Worm (Caenorhabditis elegans): ENCODE results near the gene nurf-1.

Gene nurf-1

ce11 chrII:14413035-14413525, 22.6 kb downstream of the nurf-1 start, which contains the start of gene exl-1:
Gene exl-1 (minus strand): TSS chrII:14413475.
- no peak for TF ChIP-seq W03F9.2 (tag; optimal IDR thresholded peaks at IDR 0.05)
- TF ChIP-seq dao-5 (tag; optimal IDR thresholded peaks at IDR 0.05) = no peak
- no peak for TF ChIP-seq him-1 (tag; optimal IDR thresholded peaks at IDR 0.05)

ce11 chrII:14413709-14414108, 23.2 kb downstream of the nurf-1 start:
- TF ChIP-seq W03F9.2 (tag; optimal IDR thresholded peaks at IDR 0.05) (no peak), dao-5 (tag; optimal IDR thresholded peaks at IDR 0.05) (no peak), him-1 (tag; optimal IDR thresholded peaks at IDR 0.05) (no peak)

ce11 chrII:14415427-14415826, 24.9 kb downstream of the nurf-1 start:
- no peak for TF ChIP-seq W03F9.2 (tag; optimal IDR thresholded peaks at IDR 0.05)
- TF ChIP-seq dao-5 (tag; optimal IDR thresholded peaks at IDR 0.05) = no peak
- no peak for TF ChIP-seq him-1 (tag; optimal IDR thresholded peaks at IDR 0.05)

- TF ChIP-seq him-1 (tag; optimal IDR thresholded peaks at IDR 0.05) (no peak), W03F9.2 (tag; optimal IDR thresholded peaks at IDR 0.05) (no peak), dao-5 (tag; optimal IDR thresholded peaks at IDR 0.05) (no peak)
These were observed 26.5 kb downstream of the nurf-1 start for ce11 chrII:14416988-14417387.

ce11 chrII:14424791-14425190, 34.3 kb downstream of the nurf-1 start, which contains the start of gene plx-2:
Gene plx-2 (minus strand): TSS chrII:14424891.
- TF ChIP-seq dao-5 (tag; optimal IDR thresholded peaks at IDR 0.05) (no peak), W03F9.2 (tag; optimal IDR thresholded peaks at IDR 0.05) (no peak), him-1 (tag; optimal IDR thresholded peaks at IDR 0.05) (no peak)

- TF ChIP-seq dao-5 (tag; optimal IDR thresholded peaks at IDR 0.05) = no peak
These were observed 37.2 kb downstream of the nurf-1 start for ce11 chrII:14427714-14428113.

ce11 chrII:14428834-14429233, 38.3 kb downstream of the nurf-1 start:
- TF ChIP-seq him-1 (tag; optimal IDR thresholded peaks at IDR 0.05) (no peak), dao-5 (tag; optimal IDR thresholded peaks at IDR 0.05) (no peak), W03F9.2 (tag; optimal IDR thresholded peaks at IDR 0.05) (no peak)

- TF ChIP-seq him-1 (tag; optimal IDR thresholded peaks at IDR 0.05) (no peak), dao-5 (tag; optimal IDR thresholded peaks at IDR 0.05) (no peak), W03F9.2 (tag; optimal IDR thresholded peaks at IDR 0.05) (no peak)
These were observed 41.6 kb downstream of the nurf-1 start for ce11 chrII:14432100-14432499.

- TF ChIP-seq dao-5 (tag; optimal IDR thresholded peaks at IDR 0.05) = no peak
- TF ChIP-seq W03F9.2 (tag; optimal IDR thresholded peaks at IDR 0.05) = no peak
- no peak for TF ChIP-seq him-1 (tag; optimal IDR thresholded peaks at IDR 0.05)
These were observed 43.3 kb downstream of the nurf-1 start for ce11 chrII:14433712-14434352.

ce11 chrII:14437116-14437515, 46.6 kb downstream of the nurf-1 start:
- TF ChIP-seq W03F9.2 (tag; optimal IDR thresholded peaks at IDR 0.05) = no peak
- no peak for TF ChIP-seq him-1 (tag; optimal IDR thresholded peaks at IDR 0.05)
- TF ChIP-seq dao-5 (tag; optimal IDR thresholded peaks at IDR 0.05) = no peak

- TF ChIP-seq W03F9.2 (tag; optimal IDR thresholded peaks at IDR 0.05) (peak; percentile 67), him-1 (tag; optimal IDR thresholded peaks at IDR 0.05) (no peak), dao-5 (tag; optimal IDR thresholded peaks at IDR 0.05) (no peak)
These were observed 47.5 kb downstream of the nurf-1 start, which contains the start of gene K04B12.2 for ce11 chrII:14437922-14438458. Gene K04B12.2 (minus strand): TSS chrII:14437972.

- no peak for TF ChIP-seq dao-5 (tag; optimal IDR thresholded peaks at IDR 0.05)
- TF ChIP-seq W03F9.2 (tag; optimal IDR thresholded peaks at IDR 0.05) = peak; percentile 67
These were observed 50.6 kb downstream of the nurf-1 start, which contains the start of gene smg-8 for ce11 chrII:14441144-14441543. Gene smg-8 (plus strand): TSS chrII:14441409.

ce11 chrII:14451934-14452333, 61.4 kb downstream of the nurf-1 start:
- TF ChIP-seq W03F9.2 (tag; optimal IDR thresholded peaks at IDR 0.05) = no peak
- TF ChIP-seq dao-5 (tag; optimal IDR thresholded peaks at IDR 0.05) = no peak
- no peak for TF ChIP-seq him-1 (tag; optimal IDR thresholded peaks at IDR 0.05)

ce11 chrII:14455332-14455731, 64.8 kb downstream of the nurf-1 start, which contains the start of gene dmsr-6:
Gene dmsr-6 (plus strand): TSS chrII:14455632.
- TF ChIP-seq him-1 (tag; optimal IDR thresholded peaks at IDR 0.05) = no peak
- TF ChIP-seq dao-5 (tag; optimal IDR thresholded peaks at IDR 0.05) = no peak
- TF ChIP-seq W03F9.2 (tag; optimal IDR thresholded peaks at IDR 0.05) = no peak

All from whole organism, L4/young adult.